Worm (Caenorhabditis elegans) whole organism, young adult: Measurements from ENCODE around the gene C03E10.3.

Experiments
- C17E4.6 ChIP-seq: fragments of 200-800 bp; sonication (Bioruptor generic); IDR thresholded peaks from 2 replicates; pipeline ENCODE4 v1.3.6; 2022; ENCODE audit warnings: missing genetic modification reagents, missing genetic modification characterization, missing compliant biosample characterization
- F22D6.2 ChIP-seq: sonication (generic microtip); optimal IDR thresholded peaks from 2 replicates; lab custom pipeline; 2016; ENCODE audit warnings: mild to moderate bottlenecking, missing genetic modification characterization, missing compliant biosample characterization
- F39B2.1 ChIP-seq: fragments of 200-800 bp; sonication (Bioruptor generic); IDR thresholded peaks from 2 replicates; pipeline ENCODE4 v1.3.6; 2022; ENCODE audit warnings: missing genetic modification reagents, missing genetic modification characterization, missing compliant biosample characterization
- F55B11.4 ChIP-seq: sonication (generic microtip); optimal IDR thresholded peaks from 2 replicates; lab custom pipeline; 2016; ENCODE audit warnings: missing compliant biosample characterization, missing genetic modification characterization, borderline replicate concordance; ENCODE audit not compliant: insufficient read depth
- F57A8.1 ChIP-seq: fragments of 200-800 bp; sonication (Bioruptor generic); optimal IDR thresholded peaks from 2 replicates; lab custom pipeline; 2018; ENCODE audit warnings: mild to moderate bottlenecking, missing genetic modification characterization, moderate library complexity, missing compliant biosample characterization
- F57C9.4 ChIP-seq: sonication (generic microtip); optimal IDR thresholded peaks from 2 replicates; lab custom pipeline; 2017; ENCODE audit warnings: mild to moderate bottlenecking, missing genetic modification characterization, missing compliant biosample characterization
- K12H6.12 ChIP-seq: fragments of 200-800 bp; sonication (Bioruptor generic); optimal IDR thresholded peaks from 2 replicates; lab custom pipeline; 2018; ENCODE audit warnings: mild to moderate bottlenecking, missing genetic modification characterization, missing compliant biosample characterization
- T07F8.4 ChIP-seq: sonication (generic microtip); optimal IDR thresholded peaks from 2 replicates; lab custom pipeline; 2016; ENCODE audit warnings: mild to moderate bottlenecking, missing genetic modification characterization, moderate library complexity, missing compliant biosample characterization
- T26A5.8 ChIP-seq: sonication (generic microtip); optimal IDR thresholded peaks from 2 replicates; lab custom pipeline; 2016; ENCODE audit warnings: missing genetic modification characterization, missing compliant biosample characterization
- Y56A3A.18 ChIP-seq: fragments of 200-800 bp; sonication (Bioruptor generic); IDR thresholded peaks from 2 replicates; pipeline ENCODE4 v1.3.6; 2022; ENCODE audit warnings: missing genetic modification reagents, missing genetic modification characterization, missing compliant biosample characterization
- Y67H2A.10 ChIP-seq: fragments of 200-800 bp; sonication (Bioruptor generic); conservative IDR thresholded peaks from 2 replicates; pipeline ENCODE4 v1.3.6; 2022; ENCODE audit warnings: missing genetic modification reagents, missing genetic modification characterization, missing compliant biosample characterization
- aptf-3 ChIP-seq: fragments of 200-800 bp; sonication (Bioruptor generic); IDR thresholded peaks from 2 replicates; pipeline ENCODE4 v1.3.6; 2022; ENCODE audit warnings: missing genetic modification characterization, missing compliant biosample characterization
- attf-3 ChIP-seq: fragments of 200-800 bp; sonication (Bioruptor generic); conservative IDR thresholded peaks from 2 replicates; pipeline ENCODE4 v1.3.6; 2022; ENCODE audit warnings: missing genetic modification reagents, missing genetic modification characterization, missing compliant biosample characterization
- attf-5 ChIP-seq: fragments of 200-800 bp; sonication (Bioruptor generic); optimal IDR thresholded peaks from 2 replicates; lab custom pipeline; 2018; ENCODE audit warnings: mild to moderate bottlenecking, missing genetic modification characterization, missing compliant biosample characterization
- bed-2 ChIP-seq: fragments of 200-800 bp; sonication (Bioruptor generic); IDR thresholded peaks from 2 replicates; pipeline ENCODE4 v1.3.6; 2022; ENCODE audit warnings: missing genetic modification reagents, missing genetic modification characterization, missing compliant biosample characterization
- cebp-1 ChIP-seq, 2 experiments: fragments of 200-800 bp in 1 of 2; sonication (Bioruptor generic) in 1 of 2; sonication (generic microtip) in 1 of 2; IDR thresholded peaks in 1 of 2; optimal IDR thresholded peaks in 1 of 2; 2 replicates each; pipeline versions ENCODE4 v1.3.6 to Lab custom; 2017 to 2022; ENCODE audit warnings: missing compliant biosample characterization in 2 of 2, missing genetic modification characterization in 2 of 2, mild to moderate bottlenecking in 1 of 2, missing genetic modification reagents in 1 of 2, moderate library complexity in 1 of 2
- ceh-40 ChIP-seq: fragments of 200-800 bp; sonication (Bioruptor generic); IDR thresholded peaks from 2 replicates; pipeline ENCODE4 v1.3.6; 2022; ENCODE audit warnings: missing genetic modification characterization, missing compliant biosample characterization
- ceh-58 ChIP-seq: fragments of 200-800 bp; sonication (Bioruptor generic); IDR thresholded peaks from 2 replicates; pipeline ENCODE4 v1.3.6; 2022; ENCODE audit warnings: missing genetic modification characterization, missing compliant biosample characterization
- ceh-79 ChIP-seq: sonication (generic microtip); optimal IDR thresholded peaks from 2 replicates; lab custom pipeline; 2017; ENCODE audit warnings: mild to moderate bottlenecking, missing genetic modification characterization, missing compliant biosample characterization
- ceh-91 ChIP-seq: fragments of 200-800 bp; sonication (Bioruptor generic); IDR thresholded peaks from 2 replicates; pipeline ENCODE4 v1.3.6; 2022; ENCODE audit warnings: missing genetic modification reagents, missing genetic modification characterization, missing compliant biosample characterization
- egl-18 ChIP-seq: fragments of 200-800 bp; sonication (Bioruptor generic); IDR thresholded peaks from 2 replicates; pipeline ENCODE4 v1.3.6; 2022; ENCODE audit warnings: missing genetic modification reagents, missing genetic modification characterization, missing compliant biosample characterization
- him-1 ChIP-seq: sonication (generic microtip); optimal IDR thresholded peaks from 2 replicates; lab custom pipeline; 2016; ENCODE audit warnings: missing genotype, missing genetic modification reagents, missing genetic modification characterization, missing compliant biosample characterization
- let-526 ChIP-seq: fragments of 200-800 bp; sonication (Bioruptor generic); IDR thresholded peaks from 2 replicates; pipeline ENCODE4 v1.3.6; 2022; ENCODE audit warnings: missing genetic modification reagents, missing genetic modification characterization, missing compliant biosample characterization
- let-607 ChIP-seq, 2 experiments: fragments of 200-800 bp in 1 of 2; sonication (Bioruptor generic) in 1 of 2; sonication (generic microtip) in 1 of 2; optimal IDR thresholded peaks; 2 replicates each; lab custom pipeline; 2016 to 2018; ENCODE audit warnings: mild to moderate bottlenecking in 2 of 2, missing compliant biosample characterization in 2 of 2, missing genetic modification characterization in 2 of 2, moderate library complexity in 2 of 2, missing genotype in 1 of 2
- lin-40 ChIP-seq: sonication (generic microtip); optimal IDR thresholded peaks from 2 replicates; lab custom pipeline; 2016; ENCODE audit warnings: missing genetic modification characterization, mild to moderate bottlenecking, missing compliant biosample characterization, missing genotype, missing genetic modification reagents
- lsl-1 ChIP-seq: fragments of 200-800 bp; sonication (Bioruptor generic); optimal IDR thresholded peaks from 2 replicates; lab custom pipeline; 2018; ENCODE audit warnings: mild to moderate bottlenecking, missing genetic modification characterization, moderate library complexity, missing compliant biosample characterization
- madf-6 ChIP-seq: fragments of 200-800 bp; sonication (Bioruptor generic); IDR thresholded peaks from 2 replicates; pipeline ENCODE4 v1.3.6; 2022; ENCODE audit warnings: missing genetic modification reagents, missing genetic modification characterization, missing compliant biosample characterization
- madf-8 ChIP-seq: fragments of 200-800 bp; sonication (Bioruptor generic); conservative IDR thresholded peaks from 2 replicates; pipeline ENCODE4 v1.3.6; 2022; ENCODE audit warnings: missing genetic modification reagents, missing genetic modification characterization, missing compliant biosample characterization
- nfya-1 ChIP-seq: sonication (generic microtip); optimal IDR thresholded peaks from 2 replicates; lab custom pipeline; 2017; ENCODE audit warnings: antibody characterized with exemption, missing compliant biosample characterization, missing genetic modification characterization, borderline replicate concordance; ENCODE audit not compliant: insufficient read depth
- nhr-120 ChIP-seq: fragments of 200-800 bp; sonication (Bioruptor generic); IDR thresholded peaks from 2 replicates; pipeline ENCODE4 v1.3.6; 2022; ENCODE audit warnings: missing genetic modification characterization, missing compliant biosample characterization
- nhr-27 ChIP-seq: fragments of 200-800 bp; sonication (Bioruptor generic); optimal IDR thresholded peaks from 2 replicates; lab custom pipeline; 2018; ENCODE audit warnings: mild to moderate bottlenecking, missing genetic modification characterization, moderate library complexity, missing compliant biosample characterization
- nhr-80 ChIP-seq: sonication (generic microtip); optimal IDR thresholded peaks from 2 replicates; lab custom pipeline; 2016; ENCODE audit warnings: missing genetic modification characterization, missing compliant biosample characterization
- sea-2 ChIP-seq: fragments of 200-800 bp; sonication (Bioruptor generic); IDR thresholded peaks from 2 replicates; pipeline ENCODE4 v1.3.6; 2022; ENCODE audit warnings: missing genetic modification characterization, missing compliant biosample characterization
- snpc-1.1 ChIP-seq: sonication (generic microtip); optimal IDR thresholded peaks from 2 replicates; lab custom pipeline; 2017; ENCODE audit warnings: missing genetic modification characterization, mild to moderate bottlenecking, missing compliant biosample characterization, antibody characterized with exemption, moderate library complexity, missing genotype, missing genetic modification reagents; ENCODE audit not compliant: insufficient read depth
- snpc-4 ChIP-seq, 5 experiments: fragments of 150-350 bp in 1 of 5; sonication (generic microtip) in 4 of 5; optimal IDR thresholded peaks; 2 replicates each; lab custom pipeline; 2014 to 2018; ENCODE audit warnings: missing genetic modification characterization in 5 of 5, missing biosample characterization in 3 of 5, antibody characterized with exemption in 2 of 5, mild to moderate bottlenecking in 2 of 5, missing compliant biosample characterization in 2 of 5, missing genotype in 2 of 5, moderate library complexity in 2 of 5, missing genetic modification reagents in 1 of 5
- tbp1 ChIP-seq: fragments of 200-800 bp; sonication (Bioruptor generic); optimal IDR thresholded peaks from 2 replicates; lab custom pipeline; 2018; ENCODE audit warnings: mild to moderate bottlenecking, missing genetic modification characterization, missing compliant biosample characterization
- tlf-1 ChIP-seq: fragments of 200-800 bp; sonication (Bioruptor generic); optimal IDR thresholded peaks from 2 replicates; lab custom pipeline; 2018; ENCODE audit warnings: mild to moderate bottlenecking, missing genetic modification characterization, missing compliant biosample characterization
- zfh-2 ChIP-seq: fragments of 200-800 bp; sonication (Bioruptor generic); conservative IDR thresholded peaks from 2 replicates; pipeline ENCODE4 v1.3.6; 2022; ENCODE audit warnings: missing genetic modification reagents, missing genetic modification characterization, missing compliant biosample characterization
- ztf-18 ChIP-seq: sonication (generic microtip); optimal IDR thresholded peaks from 2 replicates; lab custom pipeline; 2016; ENCODE audit warnings: missing genotype, mild to moderate bottlenecking, missing genetic modification characterization, missing compliant biosample characterization
- ztf-22 ChIP-seq: fragments of 200-800 bp; sonication (Bioruptor generic); optimal IDR thresholded peaks from 2 replicates; lab custom pipeline; 2018; ENCODE audit warnings: mild to moderate bottlenecking, missing genetic modification characterization, moderate library complexity, missing compliant biosample characterization
- ztf-3 ChIP-seq: fragments of 200-800 bp; sonication (Bioruptor generic); optimal IDR thresholded peaks from 2 replicates; lab custom pipeline; 2018; ENCODE audit warnings: mild to moderate bottlenecking, missing genetic modification characterization, missing compliant biosample characterization

Gene C03E10.3

ce11 chrV:11314025-11314880 is 28.0 kb downstream of the C03E10.3 start (continued):
- TF ChIP-seq ceh-91, result peak; percentile 65
- TF ChIP-seq ztf-18 (tag; lab: Kevin White, UChicago), result peak; percentile 88
- peak; percentile 92 for TF ChIP-seq ztf-3 (GFP tag; lab: Kevin White, UChicago)
- peak; percentile 85 for TF ChIP-seq cebp-1 (GFP tag; IDR thresholded peaks at IDR 0.05; lab: Robert Waterston, UW)
- peak; percentile 93 for TF ChIP-seq cebp-1 (tag; optimal IDR thresholded peaks at IDR 0.05; lab: Kevin White, UChicago)
- TF ChIP-seq tlf-1 (GFP tag; lab: Kevin White, UChicago), result peak; percentile 93
- peak; percentile 94 for TF ChIP-seq C17E4.6 (GFP tag; lab: Robert Waterston, UW)
- TF ChIP-seq nhr-120, result peak; percentile 99
- peak; percentile 99 for TF ChIP-seq ceh-79 (tag; lab: Kevin White, UChicago)
- TF ChIP-seq K12H6.12, result peak; percentile 90
- peak; percentile 96 for TF ChIP-seq T07F8.4 (tag; lab: Kevin White, UChicago)
- peak; percentile 99 for TF ChIP-seq T26A5.8 (tag; lab: Kevin White, UChicago)
- peak; percentile 87 for TF ChIP-seq bed-2 (GFP tag; lab: Robert Waterston, UW)
- peak; percentile 99 for TF ChIP-seq ceh-58 (GFP tag; lab: Robert Waterston, UW)
- TF ChIP-seq snpc-1.1 (tag; lab: Kevin White, UChicago), result peak; percentile 87
- TF ChIP-seq Y67H2A.10 (GFP tag; lab: Robert Waterston, UW), result peak; percentile 88
- TF ChIP-seq F22D6.2 (tag; lab: Kevin White, UChicago), result peak; percentile 71
- TF ChIP-seq let-607 (tag; optimal IDR thresholded peaks at IDR 0.05; lab: Kevin White, UChicago), result peak; percentile 88 to 90
- TF ChIP-seq Y56A3A.18, result peak; percentile 99
- peak; percentile 85 for TF ChIP-seq lin-40 (tag; lab: Kevin White, UChicago)
- peak; percentile 74 for TF ChIP-seq lsl-1
- TF ChIP-seq F57A8.1 (GFP tag; lab: Kevin White, UChicago), result peak; percentile 99
- TF ChIP-seq him-1 (tag; lab: Kevin White, UChicago), result peak; percentile 96
- TF ChIP-seq zfh-2 (GFP tag; lab: Robert Waterston, UW), result peak; percentile 96
- TF ChIP-seq madf-6 (GFP tag; lab: Robert Waterston, UW), result peak; percentile 90
- peak; percentile 80 for TF ChIP-seq attf-3 (GFP tag; lab: Robert Waterston, UW)
- TF ChIP-seq aptf-3 (GFP tag; lab: Robert Waterston, UW), result peak; percentile 97
- TF ChIP-seq let-526 (GFP tag; lab: Robert Waterston, UW), result peak; percentile 97
- peak; percentile 29; the same call in 1 of the 2 replicates for TF ChIP-seq F39B2.1 (GFP tag; lab: Robert Waterston, UW)
- TF ChIP-seq sea-2 (GFP tag; lab: Robert Waterston, UW), result peak; percentile 94
- TF ChIP-seq egl-18 (GFP tag; lab: Robert Waterston, UW), result peak; percentile 92
- TF ChIP-seq ceh-40, result peak; percentile 96
- peak; percentile 80 for TF ChIP-seq nhr-80 (tag; lab: Kevin White, UChicago)
- TF ChIP-seq attf-5 (GFP tag; lab: Kevin White, UChicago), result peak; percentile 96
- peak; percentile 98 for TF ChIP-seq ztf-22 (GFP tag; lab: Kevin White, UChicago)
- no peak for TF ChIP-seq nfya-1
- peak; percentile 100 for TF ChIP-seq tbp1 (GFP tag; lab: Kevin White, UChicago)
- TF ChIP-seq F57C9.4 (tag; lab: Kevin White, UChicago), result peak; percentile 96
- peak; percentile 99 for TF ChIP-seq nhr-27 (tag; lab: Kevin White, UChicago)
- peak; percentile 87 for TF ChIP-seq snpc-4 (GFP tag; optimal IDR thresholded peaks at IDR 0.05; lab: Kevin White, UChicago)
- peak; percentile 68 to 91 (median 88) for TF ChIP-seq snpc-4 (tag; optimal IDR thresholded peaks at IDR 0.05; lab: Kevin White, UChicago)
- peak; percentile 25 for TF ChIP-seq F55B11.4 (tag; lab: Kevin White, UChicago)
- TF ChIP-seq madf-8 (GFP tag; lab: Robert Waterston, UW), result peak; percentile 65
